Worm (Caenorhabditis elegans) whole organism, L1 larva: ENCODE data around the gene tre-4.

Source experiments
- alr-1 ChIP-seq: fragments of 200-800 bp; sonication (Bioruptor generic); optimal IDR thresholded peaks from 2 replicates; lab custom pipeline; 2018; ENCODE audit warnings: borderline replicate concordance, mild to moderate bottlenecking, missing genetic modification characterization, missing compliant biosample characterization
- lin-15B ChIP-seq: fragments of 150-350 bp; sonication (generic microtip); optimal IDR thresholded peaks from 3 replicates; lab custom pipeline; 2014; ENCODE audit warnings: missing biosample characterization, missing genetic modification characterization
- skn-1 ChIP-seq: fragments of 150-350 bp; optimal IDR thresholded peaks from 2 replicates; lab custom pipeline; 2014; ENCODE audit warnings: missing biosample characterization, missing genetic modification characterization
- sptf-1 ChIP-seq: fragments of 150-350 bp; optimal IDR thresholded peaks from 2 replicates; lab custom pipeline; 2014; ENCODE audit warnings: missing biosample characterization, missing genetic modification characterization

DNA sequence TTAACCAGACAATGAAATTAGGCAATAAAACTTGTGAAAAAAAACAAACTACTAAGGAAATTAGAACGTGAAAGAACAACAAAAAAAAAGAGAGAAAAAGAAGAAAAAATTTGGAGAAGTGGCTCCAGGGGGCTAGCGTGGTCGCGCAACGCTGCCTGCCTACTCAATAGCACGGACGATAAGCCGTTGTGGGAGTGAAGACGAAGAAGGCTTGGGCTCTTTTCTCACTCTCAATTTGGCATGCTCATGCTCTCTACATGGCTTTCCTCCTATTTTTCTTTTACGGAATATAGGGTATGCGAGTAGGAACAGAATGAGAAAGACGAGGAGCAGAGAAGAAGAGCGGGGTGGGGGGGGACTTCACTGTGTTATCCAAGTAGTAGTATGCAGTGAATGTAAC, 30.3 kb downstream of the tre-4 start:
- TF ChIP-seq skn-1 (tag; lab: Kevin White, UChicago) (no peak), sptf-1 (no peak), alr-1 (no peak), lin-15B (peak; percentile 9)
